Fruit fly (Drosophila melanogaster) whole organism, embryonic: ENCODE measurements around the gene CG15550.

Source experiments
- Ada2b ChIP-seq: fragments of 200-800 bp; sonication (Bioruptor generic); IDR thresholded peaks from 2 replicates; pipeline ENCODE4 v1.3.6; 2022; ENCODE audit warnings: missing biosample characterization, missing genetic modification characterization
- Antp ChIP-seq: fragments of 200-800 bp; sonication (Bioruptor generic); optimal IDR thresholded peaks from 3 replicates; lab custom pipeline; 2016; ENCODE audit warnings: missing biosample characterization, missing genetic modification characterization
- Atf3 ChIP-seq: fragments of 200-800 bp; sonication (Bioruptor generic); optimal IDR thresholded peaks from 3 replicates; lab custom pipeline; 2016; ENCODE audit warnings: missing biosample characterization, missing genetic modification characterization
- Awh ChIP-seq: fragments of 200-800 bp; sonication (Bioruptor generic); IDR thresholded peaks from 2 replicates; pipeline ENCODE4, ENCODE4 v1.3.6; 2022; ENCODE audit warnings: missing biosample characterization, missing genetic modification characterization
- B-H2 ChIP-seq: fragments of 200-800 bp; sonication (Bioruptor generic); optimal IDR thresholded peaks from 2 replicates; lab custom pipeline; 2018; ENCODE audit warnings: missing biosample characterization, mild to moderate bottlenecking, missing genetic modification characterization
- CG10565 ChIP-seq: fragments of 200-800 bp; sonication (Bioruptor generic); optimal IDR thresholded peaks from 3 replicates; lab custom pipeline; 2016; ENCODE audit warnings: missing biosample characterization, mild to moderate bottlenecking, missing genetic modification characterization
- CG11696 ChIP-seq: fragments of 200-800 bp; sonication (Bioruptor generic); IDR thresholded peaks from 2 replicates; pipeline ENCODE4 v1.3.6; 2022; ENCODE audit warnings: missing biosample characterization, missing genetic modification characterization
- CG12236 ChIP-seq: fragments of 200-800 bp; sonication (Bioruptor generic); optimal IDR thresholded peaks from 2 replicates; lab custom pipeline; 2016; ENCODE audit warnings: missing biosample characterization, missing genetic modification characterization
- CG15514 ChIP-seq: fragments of 200-800 bp; sonication (Bioruptor generic); optimal IDR thresholded peaks from 3 replicates; lab custom pipeline; 2017; ENCODE audit warnings: missing biosample characterization, missing genetic modification characterization, mild to moderate bottlenecking, moderate library complexity, missing genetic modification reagents
- CG15601 ChIP-seq: fragments of 200-800 bp; sonication (Bioruptor generic); optimal IDR thresholded peaks from 3 replicates; lab custom pipeline; 2019; ENCODE audit warnings: missing biosample characterization, mild to moderate bottlenecking, missing genetic modification characterization, moderate library complexity
- CG1603 ChIP-seq: fragments of 200-800 bp; sonication (Bioruptor generic); optimal IDR thresholded peaks from 2 replicates; lab custom pipeline; 2019; ENCODE audit warnings: missing biosample characterization, mild to moderate bottlenecking, missing genetic modification characterization, moderate library complexity
- CG17568 ChIP-seq: fragments of 200-800 bp; sonication (Bioruptor generic); optimal IDR thresholded peaks from 2 replicates; lab custom pipeline; 2018; ENCODE audit warnings: missing biosample characterization, mild to moderate bottlenecking, missing genetic modification characterization, moderate library complexity
- CG18619 ChIP-seq: fragments of 200-800 bp; sonication (Bioruptor generic); optimal IDR thresholded peaks from 3 replicates; lab custom pipeline; 2017; ENCODE audit warnings: missing biosample characterization, mild to moderate bottlenecking, missing genetic modification characterization
- CG2199 ChIP-seq: fragments of 200-800 bp; sonication (Bioruptor generic); IDR thresholded peaks from 3 replicates; pipeline ENCODE4 v1.3.6; 2022; ENCODE audit warnings: missing biosample characterization, missing genetic modification characterization
- CG2202 ChIP-seq: fragments of 200-800 bp; sonication (Bioruptor generic); optimal IDR thresholded peaks from 2 replicates; lab custom pipeline; 2018; ENCODE audit warnings: missing biosample characterization, mild to moderate bottlenecking, missing genetic modification characterization
- CG3163 ChIP-seq: fragments of 200-800 bp; sonication (Bioruptor generic); optimal IDR thresholded peaks from 3 replicates; lab custom pipeline; 2016; ENCODE audit warnings: missing biosample characterization, missing genetic modification characterization
- CG32767 ChIP-seq: fragments of 200-800 bp; sonication (Bioruptor generic); IDR thresholded peaks from 2 replicates; pipeline ENCODE4 v1.3.6; 2022; ENCODE audit warnings: missing biosample characterization, missing genetic modification characterization
- CG34376 ChIP-seq: fragments of 200-800 bp; sonication (Bioruptor generic); optimal IDR thresholded peaks from 2 replicates; lab custom pipeline; 2018; ENCODE audit warnings: missing biosample characterization, mild to moderate bottlenecking, missing genetic modification characterization
- CG4328 ChIP-seq: fragments of 200-800 bp; sonication (Bioruptor generic); optimal IDR thresholded peaks from 3 replicates; lab custom pipeline; 2017; ENCODE audit warnings: missing biosample characterization, missing genetic modification reagents, missing genetic modification characterization
- CG43689 ChIP-seq: fragments of 200-800 bp; sonication (Bioruptor generic); IDR thresholded peaks from 2 replicates; pipeline ENCODE4 v1.3.6; 2022; ENCODE audit warnings: missing biosample characterization, missing genetic modification characterization
- CG5245 ChIP-seq: fragments of 200-800 bp; sonication (Bioruptor generic); optimal IDR thresholded peaks from 3 replicates; lab custom pipeline; 2016; ENCODE audit warnings: missing biosample characterization, missing genetic modification characterization
- CG6683 ChIP-seq: fragments of 200-800 bp; sonication (Bioruptor generic); optimal IDR thresholded peaks from 2 replicates; lab custom pipeline; 2017; ENCODE audit warnings: missing biosample characterization, mild to moderate bottlenecking, missing genetic modification characterization, missing genetic modification reagents
- CG8089 ChIP-seq: fragments of 200-800 bp; sonication (Bioruptor generic); optimal IDR thresholded peaks from 3 replicates; lab custom pipeline; 2016; ENCODE audit warnings: missing biosample characterization, missing genetic modification characterization
- CG8478 ChIP-seq: fragments of >200 bp; optimal IDR thresholded peaks from 2 replicates; lab custom pipeline; 2018
- CG8944 ChIP-seq: fragments of 200-800 bp; sonication (Bioruptor generic); optimal IDR thresholded peaks from 3 replicates; lab custom pipeline; 2016; ENCODE audit warnings: missing biosample characterization, missing genetic modification characterization
- Camta ChIP-seq: fragments of 200-800 bp; sonication (Bioruptor generic); optimal IDR thresholded peaks from 2 replicates; lab custom pipeline; 2016; ENCODE audit warnings: missing biosample characterization, missing genetic modification characterization
- CkIIα-i1 ChIP-seq: fragments of 200-800 bp; sonication (Bioruptor generic); IDR thresholded peaks from 2 replicates; pipeline ENCODE4 v1.3.6; 2022; ENCODE audit warnings: missing biosample characterization, missing genetic modification characterization
- CoRest ChIP-seq: fragments of 200-800 bp; sonication (Bioruptor generic); optimal IDR thresholded peaks from 3 replicates; lab custom pipeline; 2018; ENCODE audit warnings: missing biosample characterization, mild to moderate bottlenecking, missing genetic modification characterization, moderate library complexity
- Dip2 ChIP-seq: fragments of 200-800 bp; sonication (Bioruptor generic); IDR thresholded peaks from 2 replicates; pipeline ENCODE4 v1.3.6; 2022; ENCODE audit warnings: missing biosample characterization, missing genetic modification characterization
- Ets65A ChIP-seq: fragments of 200-800 bp; sonication (Bioruptor generic); peaks from one replicate; lab custom pipeline; 2016; ENCODE audit warnings: missing biosample characterization, missing genetic modification characterization
- Ets97D ChIP-seq: fragments of 200-800 bp; sonication (Bioruptor generic); optimal IDR thresholded peaks from 3 replicates; lab custom pipeline; 2016; ENCODE audit warnings: missing biosample characterization, missing genetic modification characterization
- Fer2 ChIP-seq: fragments of 200-800 bp; sonication (Bioruptor generic); optimal IDR thresholded peaks from 2 replicates; lab custom pipeline; 2018; ENCODE audit warnings: missing biosample characterization, mild to moderate bottlenecking, missing genetic modification characterization, moderate library complexity
- Hand ChIP-seq: fragments of 200-800 bp; sonication (Bioruptor generic); optimal IDR thresholded peaks from 2 replicates; lab custom pipeline; 2017; ENCODE audit warnings: mild to moderate bottlenecking, missing biosample characterization, missing genetic modification reagents, missing genetic modification characterization
- NfI ChIP-seq: fragments of 200-800 bp; sonication (Bioruptor generic); optimal IDR thresholded peaks from 3 replicates; lab custom pipeline; 2018; ENCODE audit warnings: missing biosample characterization, mild to moderate bottlenecking, missing genetic modification characterization, moderate library complexity
- Ssrp ChIP-seq: fragments of 200-800 bp; sonication (Bioruptor generic); optimal IDR thresholded peaks from 2 replicates; lab custom pipeline; 2018; ENCODE audit warnings: missing biosample characterization, mild to moderate bottlenecking, missing genetic modification characterization, moderate library complexity
- Tbp ChIP-seq: fragments of >200 bp; optimal IDR thresholded peaks from 2 replicates; lab custom pipeline; 2018; ENCODE audit warnings: missing biosample characterization, missing genetic modification characterization
- Xbp1 ChIP-seq: fragments of 200-800 bp; sonication (Bioruptor generic); optimal IDR thresholded peaks from 3 replicates; lab custom pipeline; 2016; ENCODE audit warnings: missing biosample characterization, mild to moderate bottlenecking, missing genetic modification characterization
- YL-1 ChIP-seq: fragments of 200-800 bp; sonication (Bioruptor generic); optimal IDR thresholded peaks from 3 replicates; lab custom pipeline; 2017; ENCODE audit warnings: missing biosample characterization, mild to moderate bottlenecking, missing genetic modification characterization
- bowl ChIP-seq: fragments of 200-800 bp; sonication (Bioruptor generic); IDR thresholded peaks from 2 replicates; pipeline ENCODE4 v1.3.6; 2022; ENCODE audit warnings: missing biosample characterization, missing genetic modification characterization
- chm ChIP-seq: fragments of 200-800 bp; sonication (Bioruptor generic); IDR thresholded peaks from 2 replicates; pipeline ENCODE4 v1.3.6; 2022; ENCODE audit warnings: missing biosample characterization, missing genetic modification characterization
- crol ChIP-seq: fragments of 200-800 bp; sonication (Bioruptor generic); IDR thresholded peaks from 2 replicates; pipeline ENCODE4 v1.3.6; 2022; ENCODE audit warnings: missing biosample characterization, missing genetic modification characterization
- gro ChIP-seq: fragments of 200-800 bp; sonication (Bioruptor generic); optimal IDR thresholded peaks from 2 replicates; lab custom pipeline; 2016; ENCODE audit warnings: missing biosample characterization, missing genetic modification characterization
- h ChIP-seq: fragments of >200 bp; optimal IDR thresholded peaks from 2 replicates; lab custom pipeline; 2017
- insv ChIP-seq, 2 experiments: fragments of 200-800 bp; sonication (Bioruptor generic); optimal IDR thresholded peaks; 3 replicates each; lab custom pipeline; 2016 to 2018; ENCODE audit warnings: missing biosample characterization in 2 of 2, missing genetic modification characterization in 2 of 2
- ken ChIP-seq: fragments of 200-800 bp; sonication (Bioruptor generic); IDR thresholded peaks from 3 replicates; pipeline ENCODE4 v1.3.6; 2022; ENCODE audit warnings: missing biosample characterization, missing genetic modification characterization
- lbe ChIP-seq: fragments of 200-800 bp; sonication (Bioruptor generic); optimal IDR thresholded peaks from 2 replicates; lab custom pipeline; 2016; ENCODE audit warnings: missing biosample characterization, mild to moderate bottlenecking, missing genetic modification characterization
- repo ChIP-seq: fragments of 200-800 bp; sonication (Bioruptor generic); optimal IDR thresholded peaks from 2 replicates; lab custom pipeline; 2016; ENCODE audit warnings: missing biosample characterization, missing genetic modification characterization
- sob ChIP-seq: fragments of 200-800 bp; sonication (Bioruptor generic); IDR thresholded peaks from 2 replicates; pipeline ENCODE4 v1.3.6; 2022; ENCODE audit warnings: missing biosample characterization, missing genetic modification characterization
- tin ChIP-seq: fragments of 200-800 bp; sonication (Bioruptor generic); optimal IDR thresholded peaks from 3 replicates; lab custom pipeline; 2016; ENCODE audit warnings: missing biosample characterization, missing genetic modification characterization
- trem ChIP-seq: fragments of 200-800 bp; optimal IDR thresholded peaks from 3 replicates; lab custom pipeline; 2019; ENCODE audit warnings: missing biosample characterization, mild to moderate bottlenecking, missing genetic modification characterization, moderate library complexity
- usp ChIP-seq: fragments of >200 bp; optimal IDR thresholded peaks from 2 replicates; lab custom pipeline; 2017; ENCODE audit warnings: missing biosample characterization, missing genetic modification characterization
- vfl ChIP-seq: fragments of 200-800 bp; sonication (Bioruptor generic); optimal IDR thresholded peaks from 2 replicates; lab custom pipeline; 2016; ENCODE audit warnings: missing biosample characterization, missing genetic modification characterization
- wor ChIP-seq: fragments of 200-800 bp; sonication (Bioruptor generic); IDR thresholded peaks from 2 replicates; pipeline ENCODE4 v1.3.6; 2022; ENCODE audit warnings: missing biosample characterization, missing genetic modification characterization
- zfh1 ChIP-seq: fragments of 200-800 bp; sonication (Bioruptor generic); IDR thresholded peaks from 3 replicates; pipeline ENCODE4 v1.3.6; 2022; ENCODE audit warnings: missing biosample characterization, missing genetic modification characterization

The CG15550 gene

DNA sequence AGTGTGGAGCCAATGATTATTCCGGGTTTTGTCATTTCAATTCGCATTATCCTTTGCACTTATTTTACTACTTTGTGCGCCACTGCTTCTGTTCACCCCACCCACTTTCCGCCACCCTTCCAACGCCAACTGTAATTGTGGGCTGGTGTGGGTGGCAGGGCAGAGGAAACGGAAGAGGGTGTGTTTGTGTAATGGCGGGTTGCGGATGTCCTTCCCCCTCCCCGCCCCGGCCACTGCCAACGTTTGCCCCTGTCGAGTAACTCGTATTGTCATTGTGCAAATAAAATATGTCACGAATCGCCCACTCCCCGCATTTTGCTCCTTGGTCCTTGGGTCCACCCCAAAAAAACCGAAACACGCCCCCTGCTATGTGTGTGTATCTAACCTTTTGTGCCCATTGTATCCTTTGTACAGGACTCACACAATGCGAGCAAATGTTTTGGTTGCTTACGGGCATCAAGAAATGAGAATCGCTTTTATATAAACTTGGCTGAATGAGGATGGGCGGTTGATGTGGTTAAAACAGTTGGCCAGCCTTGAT lies 2.9 kb downstream of the CG15550 start (continued):
- TF ChIP-seq Fer2 (no peak), NfI (GFP tag; lab: Kevin White, UChicago) (no peak), CG6683 (GFP tag; lab: Kevin White, UChicago) (no peak), CG1603 (tag; lab: Kevin White, UChicago) (no peak), CG8944 (GFP tag; lab: Kevin White, UChicago) (no peak), bowl (no peak), CkIIα-i1 (GFP tag; lab: Robert Waterston, UW) (no peak), lbe (GFP tag; lab: Kevin White, UChicago) (no peak), CG8089 (GFP tag; lab: Kevin White, UChicago) (no peak), trem (tag; lab: Kevin White, UChicago) (no peak), sob (GFP tag; lab: Robert Waterston, UW) (no peak), CG8478 (peak; percentile 19), CG2199 (GFP tag; lab: Robert Waterston, UW) (no peak), ken (no peak), Ada2b (GFP tag; lab: Robert Waterston, UW) (no peak), CG12236 (GFP tag; lab: Kevin White, UChicago) (no peak), CG2202 (tag; lab: Kevin White, UChicago) (no peak), Camta (GFP tag; lab: Kevin White, UChicago) (no peak), CG3163 (GFP tag; lab: Kevin White, UChicago) (no peak), CG5245 (GFP tag; lab: Kevin White, UChicago) (no peak), CG4328 (GFP tag; lab: Kevin White, UChicago) (no peak), Xbp1 (GFP tag; lab: Kevin White, UChicago) (no peak), Hand (no peak), Ssrp (tag; lab: Kevin White, UChicago) (no peak), usp (GFP tag; lab: Kevin White, UChicago) (no peak), CG34376 (GFP tag; lab: Kevin White, UChicago) (no peak), CG18619 (no peak), wor (no peak), Antp (GFP tag; lab: Kevin White, UChicago) (no peak), CG17568 (GFP tag; lab: Kevin White, UChicago) (no peak), Tbp (GFP tag; lab: Kevin White, UChicago) (no peak), gro (GFP tag; lab: Kevin White, UChicago) (no peak), chm (GFP tag; lab: Robert Waterston, UW) (0 out of 2 replicates have a peak, but pooled peaks have one; percentile 32), crol (GFP tag; lab: Robert Waterston, UW) (peak; percentile 95), Ets97D (peak; percentile 74), Ets65A (GFP tag; lab: Kevin White, UChicago) (peak; percentile 78), YL-1 (GFP tag; lab: Kevin White, UChicago) (no peak), vfl (GFP tag; lab: Kevin White, UChicago) (no peak), CG43689 (GFP tag; lab: Robert Waterston, UW) (no peak), CG11696 (GFP tag; lab: Robert Waterston, UW) (no peak), Awh (GFP tag; lab: Robert Waterston, UW) (no peak), CoRest (no peak), CG32767 (peak; percentile 41; the same call in 1 of the 2 replicates), Dip2 (GFP tag; lab: Robert Waterston, UW) (no peak), B-H2 (GFP tag; lab: Kevin White, UChicago) (no peak), h (no peak), tin (GFP tag; lab: Kevin White, UChicago) (no peak), zfh1 (GFP tag; lab: Robert Waterston, UW) (no peak), insv (GFP tag; optimal IDR thresholded peaks at IDR 0.05; lab: Kevin White, UChicago) (no peak), CG10565 (GFP tag; lab: Kevin White, UChicago) (no peak), CG15601 (tag; lab: Kevin White, UChicago) (no peak), CG15514 (GFP tag; lab: Kevin White, UChicago) (no peak), repo (no peak), Atf3 (no peak)
